Worm (Caenorhabditis elegans): Measurements from ENCODE around the gene str-55.

- TF ChIP-seq egl-27 (tag; optimal IDR thresholded peaks at IDR 0.05) (no peak), elt-2 (tag; optimal IDR thresholded peaks at IDR 0.05) (no peak), ama-1 (optimal IDR thresholded peaks at IDR 0.05) (no peak), mdl-1 (tag; optimal IDR thresholded peaks at IDR 0.05) (no peak), nhr-11 (tag; optimal IDR thresholded peaks at IDR 0.05) (no peak), unc-62 (GFP tag; optimal IDR thresholded peaks at IDR 0.05) (no peak), pqm-1 (tag; optimal IDR thresholded peaks at IDR 0.05) (no peak), ZK546.5 (tag; optimal IDR thresholded peaks at IDR 0.05) (no peak), pha-4 (tag; optimal IDR thresholded peaks at IDR 0.05) (no peak), zag-1 (tag; optimal IDR thresholded peaks at IDR 0.05) (no peak)
These were observed 42.2 kb downstream of the str-55 start, which contains the start of gene srv-34 for ce11 chrV:16374676-16375075.

All from whole organism, L3 larva.